Fruit fly (Drosophila melanogaster) whole organism, embryonic: ENCODE results near the gene CG7512.
A peak's percentile ranks its signal among the peaks of the same experiment; 100 is the strongest.

Experiments used
- Ada2b ChIP-seq: fragments of 200-800 bp; sonication (Bioruptor generic); IDR thresholded peaks from 2 replicates; pipeline ENCODE4 v1.3.6; 2022; ENCODE audit warnings: missing biosample characterization, missing genetic modification characterization
- Blimp-1 ChIP-seq: fragments of 200-800 bp; sonication (Bioruptor generic); optimal IDR thresholded peaks from 3 replicates; lab custom pipeline; 2018; ENCODE audit warnings: missing biosample characterization, missing genetic modification characterization, mild to moderate bottlenecking, moderate library complexity, missing genetic modification reagents
- C15 ChIP-seq: fragments of 200-800 bp; sonication (Bioruptor generic); IDR thresholded peaks from 3 replicates; pipeline ENCODE4 v1.3.6; 2022; ENCODE audit warnings: missing biosample characterization, missing genetic modification characterization
- CG12104 ChIP-seq: fragments of 200-800 bp; sonication (Bioruptor generic); optimal IDR thresholded peaks from 3 replicates; lab custom pipeline; 2016; ENCODE audit warnings: missing biosample characterization, missing genetic modification characterization
- CG12236 ChIP-seq: fragments of 200-800 bp; sonication (Bioruptor generic); optimal IDR thresholded peaks from 2 replicates; lab custom pipeline; 2016; ENCODE audit warnings: missing biosample characterization, missing genetic modification characterization
- CG14965 ChIP-seq: fragments of 200-800 bp; sonication (Bioruptor generic); optimal IDR thresholded peaks from 2 replicates; lab custom pipeline; 2016; ENCODE audit warnings: missing biosample characterization, missing genetic modification characterization, borderline replicate concordance
- CG1529 ChIP-seq: fragments of 200-800 bp; sonication (Bioruptor generic); optimal IDR thresholded peaks from 3 replicates; lab custom pipeline; 2018; ENCODE audit warnings: missing biosample characterization, missing genetic modification characterization
- CG16779 ChIP-seq: fragments of 200-800 bp; sonication (Bioruptor generic); IDR thresholded peaks from 2 replicates; pipeline ENCODE4 v1.3.6; 2022; ENCODE audit warnings: missing biosample characterization, missing genetic modification characterization
- CG17328 ChIP-seq: fragments of 200-800 bp; sonication (Bioruptor generic); IDR thresholded peaks from 2 replicates; pipeline ENCODE4 v1.3.6; 2022; ENCODE audit warnings: missing biosample characterization, missing genetic modification characterization
- CG17385 ChIP-seq: fragments of 200-800 bp; sonication (Bioruptor generic); optimal IDR thresholded peaks from 3 replicates; lab custom pipeline; 2018; ENCODE audit warnings: missing biosample characterization, mild to moderate bottlenecking, missing genetic modification characterization
- CG17568 ChIP-seq: fragments of 200-800 bp; sonication (Bioruptor generic); optimal IDR thresholded peaks from 2 replicates; lab custom pipeline; 2018; ENCODE audit warnings: missing biosample characterization, mild to moderate bottlenecking, missing genetic modification characterization, moderate library complexity
- CG17829 ChIP-seq: fragments of 200-800 bp; optimal IDR thresholded peaks from 2 replicates; lab custom pipeline; 2019; ENCODE audit warnings: missing biosample characterization, mild to moderate bottlenecking, missing genetic modification characterization, moderate library complexity
- CG2202 ChIP-seq: fragments of 200-800 bp; sonication (Bioruptor generic); optimal IDR thresholded peaks from 2 replicates; lab custom pipeline; 2018; ENCODE audit warnings: missing biosample characterization, mild to moderate bottlenecking, missing genetic modification characterization
- CG2889 ChIP-seq: fragments of 200-800 bp; sonication (Bioruptor generic); IDR thresholded peaks from 3 replicates; pipeline ENCODE4 v1.3.6; 2022; ENCODE audit warnings: missing biosample characterization, missing genetic modification characterization
- CG3838 ChIP-seq: fragments of 200-800 bp; sonication (Bioruptor generic); optimal IDR thresholded peaks from 3 replicates; lab custom pipeline; 2016; ENCODE audit warnings: missing biosample characterization, missing genetic modification characterization
- CG4404 ChIP-seq: fragments of 200-800 bp; sonication (Bioruptor generic); IDR thresholded peaks from 2 replicates; pipeline ENCODE4 v1.3.6; 2022; ENCODE audit warnings: missing biosample characterization, missing genetic modification characterization
- CG4707 ChIP-seq: fragments of 200-800 bp; sonication (Bioruptor generic); optimal IDR thresholded peaks from 2 replicates; lab custom pipeline; 2018; ENCODE audit warnings: missing biosample characterization, mild to moderate bottlenecking, missing genetic modification characterization, moderate library complexity
- CG5180 ChIP-seq: fragments of 200-800 bp; sonication (Bioruptor generic); optimal IDR thresholded peaks from 3 replicates; lab custom pipeline; 2017; ENCODE audit warnings: missing biosample characterization, missing genetic modification characterization, mild to moderate bottlenecking, moderate library complexity, missing genetic modification reagents
- CG6272 ChIP-seq: fragments of 200-800 bp; sonication (Bioruptor generic); IDR thresholded peaks from 2 replicates; pipeline ENCODE4 v1.3.6; 2022; ENCODE audit warnings: missing biosample characterization, missing genetic modification characterization
- CG7271 ChIP-seq: fragments of 200-800 bp; sonication (Bioruptor generic); optimal IDR thresholded peaks from 2 replicates; lab custom pipeline; 2018; ENCODE audit warnings: missing biosample characterization, mild to moderate bottlenecking, missing genetic modification characterization, moderate library complexity
- Camta ChIP-seq: fragments of 200-800 bp; sonication (Bioruptor generic); optimal IDR thresholded peaks from 2 replicates; lab custom pipeline; 2016; ENCODE audit warnings: missing biosample characterization, missing genetic modification characterization
- Dbx ChIP-seq: fragments of 200-800 bp; sonication (Bioruptor generic); IDR thresholded peaks from 3 replicates; pipeline ENCODE4 v1.3.6; 2022; ENCODE audit warnings: missing biosample characterization, missing genetic modification characterization
- Dll ChIP-seq: fragments of 200-800 bp; sonication (Bioruptor generic); IDR thresholded peaks from 4 replicates; pipeline ENCODE4 v1.3.6; 2022; ENCODE audit warnings: missing biosample characterization, missing genetic modification characterization; ENCODE audit not compliant: partially characterized antibody
- Gug ChIP-seq: fragments of 200-800 bp; sonication (Bioruptor generic); IDR thresholded peaks from 4 replicates; pipeline ENCODE4 v1.3.6; 2022; ENCODE audit warnings: missing biosample characterization, missing genetic modification characterization
- Meics ChIP-seq: fragments of 200-800 bp; sonication (Bioruptor generic); optimal IDR thresholded peaks from 2 replicates; lab custom pipeline; 2017; ENCODE audit warnings: missing biosample characterization, mild to moderate bottlenecking, missing genetic modification characterization
- NC2β ChIP-seq: fragments of 200-800 bp; sonication (Bioruptor generic); optimal IDR thresholded peaks from 2 replicates; lab custom pipeline; 2016; ENCODE audit warnings: missing biosample characterization, missing genetic modification characterization
- Sox102F ChIP-seq: fragments of 200-800 bp; sonication (Bioruptor generic); optimal IDR thresholded peaks from 2 replicates; lab custom pipeline; 2018; ENCODE audit warnings: missing biosample characterization, mild to moderate bottlenecking, missing genetic modification characterization, moderate library complexity
- Taf1 ChIP-seq: fragments of 200-800 bp; sonication (Bioruptor generic); IDR thresholded peaks from 2 replicates; pipeline ENCODE4 v1.3.6; 2022; ENCODE audit warnings: missing biosample characterization, missing genetic modification characterization
- Xrp1 ChIP-seq: fragments of 200-800 bp; sonication (Bioruptor generic); IDR thresholded peaks from 2 replicates; pipeline ENCODE4 v1.3.6; 2022; ENCODE audit warnings: missing biosample characterization, missing genetic modification characterization
- YL-1 ChIP-seq: fragments of 200-800 bp; sonication (Bioruptor generic); optimal IDR thresholded peaks from 3 replicates; lab custom pipeline; 2017; ENCODE audit warnings: missing biosample characterization, mild to moderate bottlenecking, missing genetic modification characterization
- btn ChIP-seq: fragments of 200-800 bp; sonication (Bioruptor generic); optimal IDR thresholded peaks from 2 replicates; lab custom pipeline; 2016; ENCODE audit warnings: missing biosample characterization, missing genetic modification characterization
- caup ChIP-seq: fragments of 200-800 bp; sonication (Bioruptor generic); optimal IDR thresholded peaks from 3 replicates; lab custom pipeline; 2017; ENCODE audit warnings: missing biosample characterization, mild to moderate bottlenecking, missing genetic modification characterization, moderate library complexity; ENCODE audit not compliant: severe bottlenecking
- ci ChIP-seq: fragments of 200-800 bp; sonication (Bioruptor generic); IDR thresholded peaks from 3 replicates; pipeline ENCODE4 v1.3.6; 2022; ENCODE audit warnings: missing biosample characterization, missing genetic modification characterization
- dmrt11E ChIP-seq: fragments of 200-800 bp; sonication (Bioruptor generic); optimal IDR thresholded peaks from 3 replicates; lab custom pipeline; 2018; ENCODE audit warnings: missing biosample characterization, mild to moderate bottlenecking, missing genetic modification characterization, moderate library complexity
- dmrt99B ChIP-seq: fragments of 200-800 bp; sonication (Bioruptor generic); optimal IDR thresholded peaks from 2 replicates; lab custom pipeline; 2018; ENCODE audit warnings: missing biosample characterization, mild to moderate bottlenecking, missing genetic modification characterization, moderate library complexity
- fru ChIP-seq: fragments of >200 bp; optimal IDR thresholded peaks from 2 replicates; lab custom pipeline; 2017
- ftz-f1 ChIP-seq: fragments of 200-800 bp; sonication (Bioruptor generic); optimal IDR thresholded peaks from 2 replicates; lab custom pipeline; 2016; ENCODE audit warnings: missing biosample characterization, missing genetic modification characterization
- gem ChIP-seq: fragments of 200-800 bp; sonication (Bioruptor generic); optimal IDR thresholded peaks from 2 replicates; lab custom pipeline; 2019; ENCODE audit warnings: missing biosample characterization, mild to moderate bottlenecking, missing genetic modification characterization, moderate library complexity
- her ChIP-seq: fragments of 200-800 bp; sonication (Bioruptor generic); optimal IDR thresholded peaks from 2 replicates; lab custom pipeline; 2016; ENCODE audit warnings: missing biosample characterization, missing genetic modification characterization
- kay ChIP-seq: fragments of 200-800 bp; sonication (Bioruptor generic); optimal IDR thresholded peaks from 2 replicates; lab custom pipeline; 2016; ENCODE audit warnings: missing biosample characterization, missing genetic modification characterization
- odd ChIP-seq: fragments of 200-800 bp; sonication (Bioruptor generic); optimal IDR thresholded peaks from 2 replicates; lab custom pipeline; 2017; ENCODE audit warnings: missing biosample characterization, mild to moderate bottlenecking, missing genetic modification characterization
- onecut ChIP-seq: fragments of 200-800 bp; sonication (Bioruptor generic); IDR thresholded peaks from 2 replicates; pipeline ENCODE4 v1.3.6; 2022; ENCODE audit warnings: missing biosample characterization, missing genetic modification characterization
- prd ChIP-seq, 3 experiments: fragments of >200 bp in 2 of 3; fragments of 200-800 bp in 1 of 3; sonication (Bioruptor generic) in 1 of 3; optimal IDR thresholded peaks in 2 of 3; IDR thresholded peaks in 1 of 3; 2 replicates in 2 of 3; 3 replicates in 1 of 3; pipeline versions ENCODE4 v1.3.6 to Lab custom; 2017 to 2022; ENCODE audit warnings: missing biosample characterization in 1 of 3, missing genetic modification characterization in 1 of 3
- row ChIP-seq: fragments of 200-800 bp; sonication (Bioruptor generic); IDR thresholded peaks from 3 replicates; pipeline ENCODE4 v1.3.6; 2022; ENCODE audit warnings: missing biosample characterization, missing genetic modification characterization
- sd ChIP-seq: fragments of 200-800 bp; sonication (Bioruptor generic); optimal IDR thresholded peaks from 3 replicates; lab custom pipeline; 2018; ENCODE audit warnings: missing biosample characterization, mild to moderate bottlenecking, missing genetic modification characterization, moderate library complexity
- sim ChIP-seq: fragments of 200-800 bp; sonication (Bioruptor generic); IDR thresholded peaks from 2 replicates; pipeline ENCODE4 v1.3.6; 2022; ENCODE audit warnings: missing biosample characterization, missing genetic modification characterization
- sisA ChIP-seq: fragments of 200-800 bp; sonication (Bioruptor generic); IDR thresholded peaks from 2 replicates; pipeline ENCODE4 v1.3.6; 2022; ENCODE audit warnings: missing biosample characterization, missing genetic modification characterization
- tap ChIP-seq: fragments of 200-800 bp; optimal IDR thresholded peaks from 3 replicates; lab custom pipeline; 2019; ENCODE audit warnings: missing biosample characterization, mild to moderate bottlenecking, missing genetic modification characterization, moderate library complexity
- unpg ChIP-seq: fragments of 200-800 bp; sonication (Bioruptor generic); optimal IDR thresholded peaks from 3 replicates; lab custom pipeline; 2018; ENCODE audit warnings: missing biosample characterization, mild to moderate bottlenecking, missing genetic modification characterization, moderate library complexity

CG7512 gene

DNA sequence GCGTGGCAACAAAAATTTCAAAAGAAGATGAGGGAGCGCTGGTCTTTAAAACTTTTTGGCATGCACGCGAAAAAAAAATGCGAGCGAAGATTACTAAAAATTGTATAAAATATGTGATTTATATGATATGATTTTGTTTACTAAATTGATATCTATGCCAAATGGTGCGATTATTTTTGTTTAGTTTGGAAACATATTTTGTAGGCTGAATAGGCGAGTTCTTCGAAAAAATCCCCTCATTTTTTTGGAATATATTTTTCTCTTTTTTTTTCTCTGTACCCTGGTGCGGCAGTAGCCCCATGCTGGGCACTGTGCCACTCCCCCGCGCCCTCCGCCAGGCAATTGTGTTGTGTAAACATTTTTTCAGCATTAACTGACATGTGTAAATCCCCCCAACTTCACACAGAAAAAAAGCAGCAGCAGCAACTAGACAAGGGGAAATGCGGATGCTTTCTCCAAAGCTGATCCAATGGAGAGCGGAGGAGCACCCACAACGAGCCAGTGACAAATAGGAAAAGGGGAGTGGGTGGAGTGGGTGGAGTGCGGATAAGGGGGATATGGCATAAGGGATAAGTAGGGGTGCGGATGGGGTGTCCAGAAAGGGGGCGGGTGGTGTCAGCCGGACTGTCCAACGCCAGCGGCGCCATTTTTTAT lies 27.4 kb upstream of the CG7512 start (continued):
- TF ChIP-seq CG12104 = peak; percentile 44
- TF ChIP-seq dmrt99B (tag; lab: Kevin White, UChicago) = peak; percentile 32
- peak; percentile 30; the same call in 2 of the 3 replicates for TF ChIP-seq row (GFP tag; lab: Robert Waterston, UW)
- TF ChIP-seq kay = no peak
- TF ChIP-seq onecut (GFP tag; lab: Robert Waterston, UW) = no peak
- peak; percentile 26 for TF ChIP-seq dmrt11E (tag; lab: Kevin White, UChicago)
- peak; percentile 47 for TF ChIP-seq Blimp-1 (GFP tag; lab: Kevin White, UChicago)
- peak; percentile 12 for TF ChIP-seq CG1529 (GFP tag; lab: Kevin White, UChicago)
- no peak for TF ChIP-seq Meics (GFP tag; lab: Kevin White, UChicago)
- TF ChIP-seq CG2202 (tag; lab: Kevin White, UChicago) = peak; percentile 25
- TF ChIP-seq Dbx (GFP tag; lab: Robert Waterston, UW) = no peak
- TF ChIP-seq prd (optimal IDR thresholded peaks at IDR 0.05; lab: Kevin White, UChicago) = no peak
- peak; percentile 23; the same call in 1 of the 3 replicates for TF ChIP-seq prd (GFP tag; IDR thresholded peaks at IDR 0.05; lab: Robert Waterston, UW)
- no peak for TF ChIP-seq tap (tag; lab: Kevin White, UChicago)
- TF ChIP-seq Camta (GFP tag; lab: Kevin White, UChicago) = peak; percentile 3
- TF ChIP-seq CG17328 = peak; percentile 20; the same call in 1 of the 2 replicates
- no peak for TF ChIP-seq Dll (GFP tag; lab: Robert Waterston, UW)
- TF ChIP-seq Taf1 (GFP tag; lab: Robert Waterston, UW) = no peak
- peak; percentile 17 for TF ChIP-seq CG17385
- peak; percentile 56; the same call in 1 of the 2 replicates for TF ChIP-seq Xrp1
- peak; percentile 44 for TF ChIP-seq Sox102F (GFP tag; lab: Kevin White, UChicago)
- no peak for TF ChIP-seq fru (lab: Kevin White, UChicago)
- TF ChIP-seq ftz-f1 = no peak
- TF ChIP-seq gem (tag; lab: Kevin White, UChicago) = peak; percentile 24

DNA sequence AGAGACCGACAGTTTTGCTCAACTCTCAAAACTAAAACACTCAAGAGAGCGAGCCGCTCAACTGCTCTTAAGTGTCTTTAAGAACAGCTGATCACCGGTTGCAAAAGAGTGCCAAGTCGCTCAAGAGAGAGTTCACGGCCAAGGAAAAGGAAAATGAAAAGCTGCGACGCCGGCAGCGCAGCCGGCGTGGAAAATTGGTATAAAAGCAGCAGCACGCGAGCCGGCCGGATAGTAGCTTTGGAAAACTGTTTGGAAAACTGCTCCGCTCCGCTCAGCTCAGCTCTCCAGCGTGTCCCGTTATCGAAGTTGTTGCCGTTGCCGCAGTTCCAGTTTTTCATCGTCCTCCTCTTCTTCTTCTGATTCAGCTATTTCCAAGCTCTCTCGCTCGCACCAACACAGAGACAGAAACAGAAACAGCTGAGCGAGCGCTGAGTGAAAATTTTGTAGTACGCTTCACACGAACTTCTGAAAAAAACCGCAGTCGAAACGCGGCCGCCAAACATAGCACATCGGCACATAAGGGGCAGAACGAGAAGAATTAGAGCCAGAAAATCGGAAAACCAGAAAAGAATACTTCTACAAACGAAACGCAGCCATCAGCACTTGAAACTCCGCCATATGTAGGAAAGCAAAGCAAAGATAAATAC lies 26.1 kb upstream of the CG7512 start, which contains the start of gene chrb:
Gene chrb (plus strand): TSS at position 224 of the 647 bp plus-strand sequence.
- TF ChIP-seq CG17568 (GFP tag; lab: Kevin White, UChicago) (peak; percentile 69), CG3838 (GFP tag; lab: Kevin White, UChicago) (no peak), ci (peak; percentile 86), C15 (no peak), CG14965 (GFP tag; lab: Kevin White, UChicago) (no peak), Ada2b (GFP tag; lab: Robert Waterston, UW) (no peak), YL-1 (peak; percentile 35), unpg (peak; percentile 31), CG7271 (tag; lab: Kevin White, UChicago) (no peak), CG17829 (tag; lab: Kevin White, UChicago) (peak; percentile 80), CG16779 (GFP tag; lab: Robert Waterston, UW) (peak; percentile 74; the same call in 1 of the 2 replicates), CG12236 (peak; percentile 37), caup (peak; percentile 65), CG4404 (no peak), CG2889 (GFP tag; lab: Robert Waterston, UW) (no peak), Gug (peak; percentile 38; the same call in 2 of the 4 replicates), sim (no peak), sd (tag; lab: Kevin White, UChicago) (peak; percentile 65), CG4707 (GFP tag; lab: Kevin White, UChicago) (peak; percentile 67), sisA (no peak), odd (GFP tag; lab: Kevin White, UChicago) (peak; percentile 61), NC2β (GFP tag; lab: Kevin White, UChicago) (peak; percentile 74), CG5180 (peak; percentile 63), CG6272 (no peak), btn (GFP tag; lab: Kevin White, UChicago) (peak; percentile 77), her (GFP tag; lab: Kevin White, UChicago) (peak; percentile 81)
